Fruit fly (Drosophila melanogaster) whole organism, wandering third instar larva: ENCODE results near the gene GlcAT-P.

ENCODE experiments used
- Abd-B ChIP-seq: fragments of >200 bp; optimal IDR thresholded peaks from 2 replicates; lab custom pipeline; 2017; ENCODE audit warnings: missing biosample characterization, missing genetic modification characterization
- CG32264 ChIP-seq: fragments of 200-800 bp; sonication (Bioruptor generic); optimal IDR thresholded peaks from 2 replicates; lab custom pipeline; 2016; ENCODE audit warnings: missing biosample characterization, missing genetic modification characterization
- CrebA ChIP-seq: fragments of 200-800 bp; sonication (Bioruptor generic); optimal IDR thresholded peaks from 2 replicates; lab custom pipeline; 2016; ENCODE audit warnings: missing biosample characterization, mild to moderate bottlenecking, missing genetic modification characterization, borderline replicate concordance
- Dif ChIP-seq: fragments of 200-275, 200-300 bp; sonication (Bioruptor generic); optimal IDR thresholded peaks from 2 replicates; lab custom pipeline; 2018; ENCODE audit warnings: missing biosample characterization, missing genetic modification characterization; ENCODE audit not compliant: partially characterized antibody
- GATAd ChIP-seq: sonication (Bioruptor generic); optimal IDR thresholded peaks from 2 replicates; lab custom pipeline; 2016; ENCODE audit warnings: missing biosample characterization, missing genetic modification characterization
- HLH106 ChIP-seq: fragments of 200-800 bp; optimal IDR thresholded peaks from 3 replicates; lab custom pipeline; 2019; ENCODE audit warnings: missing biosample characterization, mild to moderate bottlenecking, missing genetic modification characterization, moderate library complexity
- Hnf4 ChIP-seq: fragments of 200-800 bp; sonication (Bioruptor generic); optimal IDR thresholded peaks from 2 replicates; lab custom pipeline; 2016; ENCODE audit warnings: missing biosample characterization, mild to moderate bottlenecking, missing genetic modification characterization
- Hr78 ChIP-seq: fragments of >200 bp; optimal IDR thresholded peaks from 2 replicates; lab custom pipeline; 2017; ENCODE audit warnings: missing biosample characterization, missing genetic modification characterization
- Hr83 ChIP-seq: fragments of 200-300 bp; sonication (Bioruptor generic); optimal IDR thresholded peaks from 2 replicates; lab custom pipeline; 2016; ENCODE audit warnings: missing biosample characterization, mild to moderate bottlenecking, missing genetic modification characterization, moderate library complexity; ENCODE audit not compliant: poor library complexity, severe bottlenecking
- Jra ChIP-seq: sonication (Bioruptor generic); optimal IDR thresholded peaks from 2 replicates; lab custom pipeline; 2016; ENCODE audit warnings: missing biosample characterization, missing genetic modification characterization
- Mio ChIP-seq: sonication (Bioruptor generic); optimal IDR thresholded peaks from 2 replicates; lab custom pipeline; 2016; ENCODE audit warnings: missing biosample characterization, missing genetic modification characterization
- Myc ChIP-seq: fragments of >200 bp; optimal IDR thresholded peaks from 2 replicates; lab custom pipeline; 2017
- N ChIP-seq: fragments of >200 bp; optimal IDR thresholded peaks from 2 replicates; lab custom pipeline; 2018; ENCODE audit warnings: missing biosample characterization, missing external identifiers, missing genetic modification characterization
- OdsH ChIP-seq: fragments of 200-800 bp; sonication (Bioruptor generic); optimal IDR thresholded peaks from 2 replicates; lab custom pipeline; 2016; ENCODE audit warnings: missing biosample characterization, mild to moderate bottlenecking, missing genetic modification characterization
- Rel ChIP-seq, 2 experiments: fragments of 200-800 bp; sonication (Bioruptor generic) in 1 of 2; optimal IDR thresholded peaks; 2 replicates in 1 of 2; 3 replicates in 1 of 2; lab custom pipeline; 2016 to 2019; ENCODE audit warnings: mild to moderate bottlenecking in 2 of 2, missing biosample characterization in 2 of 2, missing genetic modification characterization in 2 of 2, moderate library complexity in 1 of 2
- Sp1 ChIP-seq: fragments of 200-800 bp; sonication (Bioruptor generic); optimal IDR thresholded peaks from 3 replicates; lab custom pipeline; 2019; ENCODE audit warnings: missing biosample characterization, mild to moderate bottlenecking, missing genetic modification characterization, moderate library complexity
- Vsx2 ChIP-seq: fragments of 200-300, 225-300 bp; sonication (Bioruptor generic); optimal IDR thresholded peaks from 2 replicates; lab custom pipeline; 2018; ENCODE audit warnings: missing biosample characterization, missing genetic modification characterization; ENCODE audit not compliant: partially characterized antibody
- br ChIP-seq: fragments of 200-800 bp; sonication (Bioruptor generic); optimal IDR thresholded peaks from 2 replicates; lab custom pipeline; 2016; ENCODE audit warnings: missing biosample characterization, missing genetic modification characterization
- brk ChIP-seq: fragments of 200-800 bp; sonication (Bioruptor generic); optimal IDR thresholded peaks from 2 replicates; lab custom pipeline; 2016; ENCODE audit warnings: missing biosample characterization, mild to moderate bottlenecking, missing genetic modification characterization
- dsf ChIP-seq: sonication (Bioruptor generic); optimal IDR thresholded peaks from 2 replicates; lab custom pipeline; 2016; ENCODE audit warnings: missing biosample characterization, missing genetic modification characterization, borderline replicate concordance
- ey ChIP-seq: fragments of 200-800 bp; sonication (Bioruptor generic); optimal IDR thresholded peaks from 2 replicates; lab custom pipeline; 2016; ENCODE audit warnings: missing biosample characterization, missing genetic modification characterization
- foxo ChIP-seq, 2 experiments: fragments of 200-800 bp; sonication (Bioruptor generic); optimal IDR thresholded peaks; 2 replicates in 1 of 2; 3 replicates in 1 of 2; lab custom pipeline; 2016 to 2017; ENCODE audit warnings: missing biosample characterization in 2 of 2, missing genetic modification characterization in 2 of 2
- fru ChIP-seq: fragments of 200-800 bp; sonication (Bioruptor generic); optimal IDR thresholded peaks from 3 replicates; lab custom pipeline; 2016; ENCODE audit warnings: missing biosample characterization, mild to moderate bottlenecking, missing genetic modification characterization
- h ChIP-seq: fragments of 200-800 bp; sonication (Bioruptor generic); optimal IDR thresholded peaks from 3 replicates; lab custom pipeline; 2016; ENCODE audit warnings: missing biosample characterization, mild to moderate bottlenecking, missing genetic modification characterization
- jim ChIP-seq: fragments of 175-275, 200-325 bp; sonication (Bioruptor generic); optimal IDR thresholded peaks from 2 replicates; lab custom pipeline; 2016; ENCODE audit warnings: missing biosample characterization, mild to moderate bottlenecking, missing genetic modification characterization
- lola ChIP-seq: fragments of >200 bp; optimal IDR thresholded peaks from 2 replicates; lab custom pipeline; 2017; ENCODE audit warnings: missing biosample characterization, missing genetic modification characterization
- rgr ChIP-seq: fragments of 200-800 bp; sonication (Bioruptor generic); optimal IDR thresholded peaks from 3 replicates; lab custom pipeline; 2016; ENCODE audit warnings: missing biosample characterization, mild to moderate bottlenecking, missing genetic modification characterization
- sage ChIP-seq: fragments of 200-800 bp; sonication (Bioruptor generic); optimal IDR thresholded peaks from 2 replicates; lab custom pipeline; 2016; ENCODE audit warnings: missing biosample characterization, mild to moderate bottlenecking, missing genetic modification characterization
- sv ChIP-seq: fragments of 200-800 bp; sonication (Bioruptor generic); optimal IDR thresholded peaks from 3 replicates; lab custom pipeline; 2016; ENCODE audit warnings: missing biosample characterization, missing genetic modification characterization
- usp ChIP-seq: fragments of >200 bp; optimal IDR thresholded peaks from 2 replicates; lab custom pipeline; 2017; ENCODE audit warnings: missing biosample characterization, missing genetic modification characterization
- woc ChIP-seq: sonication (Bioruptor generic); optimal IDR thresholded peaks from 2 replicates; lab custom pipeline; 2016; ENCODE audit warnings: missing biosample characterization, mild to moderate bottlenecking, missing genetic modification characterization

The GlcAT-P gene

DNA sequence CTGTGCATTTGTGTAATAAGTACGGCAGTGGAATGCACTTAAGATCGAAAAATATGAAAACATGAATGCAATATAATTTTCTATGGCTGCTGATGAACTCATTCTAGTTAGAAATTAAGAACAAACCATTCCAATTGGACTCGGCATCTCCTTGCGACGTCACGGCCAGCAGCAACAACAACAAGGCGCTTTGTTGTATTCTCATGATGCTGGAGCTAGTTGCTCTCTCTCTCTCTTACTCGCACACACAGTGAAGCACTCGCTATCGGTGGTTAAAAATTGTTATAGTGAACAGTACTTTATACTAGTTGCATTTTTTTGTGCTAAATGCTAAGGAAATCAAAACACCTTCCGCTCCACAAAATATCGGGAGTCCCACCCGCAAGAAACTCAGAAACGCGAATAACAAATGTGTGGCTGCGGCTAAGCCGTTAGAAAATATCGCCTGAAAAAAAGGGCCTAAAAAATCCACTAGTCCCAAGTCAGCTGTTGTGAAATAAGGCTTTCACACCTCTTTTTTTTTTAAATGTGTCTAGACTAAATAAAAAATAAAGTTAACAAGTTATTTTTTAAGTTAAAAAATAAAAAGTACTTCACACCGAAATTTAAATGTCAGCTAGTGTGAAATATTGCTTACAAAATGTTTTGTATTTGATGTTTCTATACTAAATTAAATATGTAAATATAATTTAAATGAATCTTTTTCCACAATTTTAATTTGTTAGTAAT is 8.4 kb upstream of the GlcAT-P start, which contains the start of gene Plod:
Plod (minus strand) TSS at position 409 of the 729 bp plus-strand sequence.
- TF ChIP-seq Hr83 (GFP tag; lab: Kevin White, UChicago) (peak; percentile 21), N (GFP tag; lab: Kevin White, UChicago) (peak; percentile 93), Myc (lab: Kevin White, UChicago) (no peak), Mio (GFP tag; lab: Kevin White, UChicago) (no peak), Dif (GFP tag; lab: Kevin White, UChicago) (peak; percentile 35), Hnf4 (peak; percentile 63), woc (peak; percentile 60), HLH106 (tag; lab: Kevin White, UChicago) (peak; percentile 24), Hr78 (GFP tag; lab: Kevin White, UChicago) (peak; percentile 44), h (GFP tag; lab: Kevin White, UChicago) (peak; percentile 39), foxo (GFP tag; optimal IDR thresholded peaks at IDR 0.05; lab: Kevin White, UChicago) (peak in 1 of 2 experiments; percentile 22), Vsx2 (GFP tag; lab: Kevin White, UChicago) (no peak), sv (GFP tag; lab: Kevin White, UChicago) (peak; percentile 50), Rel (GFP tag; optimal IDR thresholded peaks at IDR 0.05; lab: Kevin White, UChicago) (no peak), Rel (tag; optimal IDR thresholded peaks at IDR 0.05; lab: Kevin White, UChicago) (peak; percentile 96), ey (GFP tag; lab: Kevin White, UChicago) (no peak), Sp1 (peak; percentile 15)

dm6 chr3L:11204852-11205251 is 7.5 kb upstream of the GlcAT-P start:
- TF ChIP-seq N (GFP tag; lab: Kevin White, UChicago) = no peak
- no peak for TF ChIP-seq Hr83 (GFP tag; lab: Kevin White, UChicago)
- no peak for TF ChIP-seq Hnf4

DNA sequence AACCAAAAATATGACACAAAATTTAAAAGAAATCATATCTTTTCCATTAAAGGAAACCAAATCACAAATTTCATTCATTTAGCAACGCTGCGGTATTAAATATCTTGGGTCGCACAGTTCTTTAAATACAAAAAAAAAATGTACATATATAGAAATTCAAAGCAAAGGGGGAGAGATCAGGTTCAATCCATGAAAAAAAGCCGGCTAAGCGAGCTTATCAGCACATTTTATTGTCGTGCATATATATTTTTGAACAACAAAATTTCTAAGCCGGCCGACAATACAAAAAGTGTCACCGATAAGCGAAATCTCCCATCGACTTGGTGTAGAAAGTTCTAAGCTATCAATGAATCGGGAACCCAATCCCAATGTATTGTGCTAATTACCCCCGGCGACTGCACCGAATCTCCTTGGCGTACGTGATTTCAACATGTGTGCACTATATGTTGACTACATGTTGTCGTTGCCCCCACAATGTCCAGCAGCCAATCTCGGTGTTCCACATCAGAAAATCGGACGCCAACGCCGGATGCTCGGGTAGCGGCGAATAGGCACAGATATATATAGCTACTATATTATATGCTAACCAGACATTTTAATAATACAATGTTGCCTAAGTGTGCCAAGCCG is 6.6 kb upstream of the GlcAT-P start:
- TF ChIP-seq Dif (GFP tag; lab: Kevin White, UChicago) (no peak), fru (no peak), Hnf4 (no peak), Hr78 (GFP tag; lab: Kevin White, UChicago) (no peak), OdsH (GFP tag; lab: Kevin White, UChicago) (no peak), foxo (GFP tag; optimal IDR thresholded peaks at IDR 0.05; lab: Kevin White, UChicago) (no peak), rgr (no peak), Jra (GFP tag; lab: Kevin White, UChicago) (no peak), Rel (GFP tag; optimal IDR thresholded peaks at IDR 0.05; lab: Kevin White, UChicago) (no peak), Rel (tag; optimal IDR thresholded peaks at IDR 0.05; lab: Kevin White, UChicago) (no peak), lola (GFP tag; lab: Kevin White, UChicago) (no peak), h (GFP tag; lab: Kevin White, UChicago) (no peak), sv (GFP tag; lab: Kevin White, UChicago) (no peak), Vsx2 (GFP tag; lab: Kevin White, UChicago) (no peak), Abd-B (GFP tag; lab: Kevin White, UChicago) (no peak), brk (GFP tag; lab: Kevin White, UChicago) (no peak), jim (no peak)

dm6 chr3L:11201051-11201450 is 3.7 kb upstream of the GlcAT-P start, which contains the start of gene nkt:
nkt (plus strand) TSS chr3L:11201351.
- TF ChIP-seq ey (GFP tag; lab: Kevin White, UChicago) (no peak), Abd-B (GFP tag; lab: Kevin White, UChicago) (no peak), HLH106 (tag; lab: Kevin White, UChicago) (no peak), CrebA (GFP tag; lab: Kevin White, UChicago) (no peak), GATAd (GFP tag; lab: Kevin White, UChicago) (no peak)

DNA sequence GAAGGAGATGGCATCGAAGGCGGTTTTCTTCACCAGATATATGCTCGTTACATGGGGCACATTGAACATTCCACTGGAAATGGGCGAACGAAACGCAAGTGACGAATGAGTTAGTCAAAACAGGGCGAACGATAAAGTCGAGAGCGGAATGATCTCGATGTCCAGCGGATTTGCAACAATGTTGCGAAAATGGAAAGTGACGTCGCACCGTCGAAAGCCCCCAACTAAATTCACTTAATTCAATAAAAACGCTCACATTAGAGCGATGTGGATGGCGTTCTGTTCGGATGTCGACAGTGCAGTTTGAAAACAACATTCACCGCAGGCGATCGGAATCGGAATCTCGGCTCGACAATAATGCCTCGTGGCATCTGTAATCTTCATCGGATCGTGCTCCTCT is 2.0 kb upstream of the GlcAT-P start, which contains the start of gene CG7607:
CG7607 (plus strand) TSS at position 301 of the 400 bp plus-strand sequence.
- TF ChIP-seq lola (GFP tag; lab: Kevin White, UChicago) (no peak), br (GFP tag; lab: Kevin White, UChicago) (no peak), sage (GFP tag; lab: Kevin White, UChicago) (no peak), usp (GFP tag; lab: Kevin White, UChicago) (no peak), Rel (GFP tag; optimal IDR thresholded peaks at IDR 0.05; lab: Kevin White, UChicago) (no peak), Rel (tag; optimal IDR thresholded peaks at IDR 0.05; lab: Kevin White, UChicago) (no peak), jim (no peak), dsf (GFP tag; lab: Kevin White, UChicago) (no peak), h (GFP tag; lab: Kevin White, UChicago) (no peak), Hr78 (GFP tag; lab: Kevin White, UChicago) (no peak), woc (no peak), Myc (lab: Kevin White, UChicago) (no peak), Jra (GFP tag; lab: Kevin White, UChicago) (no peak), Dif (GFP tag; lab: Kevin White, UChicago) (no peak), CG32264 (GFP tag; lab: Kevin White, UChicago) (no peak), Hnf4 (no peak)
